Fruit fly (Drosophila melanogaster) whole organism: ENCODE data around the gene Tctp.

Source experiments
- CG8478 ChIP-seq: fragments of >200 bp; optimal IDR thresholded peaks from 2 replicates; lab custom pipeline; 2018; ENCODE audit warnings: inconsistent platforms
- Dll ChIP-seq: fragments of >200 bp; optimal IDR thresholded peaks from 2 replicates; lab custom pipeline; 2017
- EcR ChIP-seq, 2 experiments: fragments of >200 bp; optimal IDR thresholded peaks; 2 replicates each; lab custom pipeline; 2017; ENCODE audit warnings: missing biosample characterization in 2 of 2, missing genetic modification characterization in 2 of 2, missing genetic modification reagents in 2 of 2
- pan ChIP-seq: fragments of >200 bp; optimal IDR thresholded peaks from 2 replicates; lab custom pipeline; 2017
- usp ChIP-seq: fragments of >200 bp; optimal IDR thresholded peaks from 2 replicates; lab custom pipeline; 2017; ENCODE audit warnings: missing biosample characterization, missing genetic modification characterization, mixed read lengths

dm6 chr3R:11237598-11237997 lies 27.6 kb downstream of the Tctp start, which contains the start of gene CG31388:
- TF ChIP-seq EcR (GFP tag; optimal IDR thresholded peaks at IDR 0.05; lab: Kevin White, UChicago): no peak
- TF ChIP-seq Dll (lab: Kevin White, UChicago): no peak
- no peak for TF ChIP-seq usp (GFP tag; lab: Kevin White, UChicago)
- no peak for TF ChIP-seq pan (lab: Kevin White, UChicago)
- no peak for TF ChIP-seq CG8478 (lab: Kevin White, UChicago)
